Worm (Caenorhabditis elegans): ENCODE data around the gene unc-42.
A peak's percentile ranks its signal among the peaks of the same experiment; 100 is the strongest.

ce11 chrV:9729462-9730162 lies 39.6 kb downstream of the unc-42 start, which contains the start of the genes aagr-3 and drap-1:
- TF ChIP-seq ama-1 (optimal IDR thresholded peaks at IDR 0.05) (no peak), hlh-15 (tag; optimal IDR thresholded peaks at IDR 0.05) (no peak), ztf-16 (tag; optimal IDR thresholded peaks at IDR 0.05) (no peak), che-1 (tag; optimal IDR thresholded peaks at IDR 0.05) (no peak), ceh-14 (tag; optimal IDR thresholded peaks at IDR 0.05) (no peak), nhr-11 (tag; optimal IDR thresholded peaks at IDR 0.05) (no peak), hlh-30 (tag; optimal IDR thresholded peaks at IDR 0.05; ENCODE audit: insufficient read depth) (no peak), ceh-22 (tag; optimal IDR thresholded peaks at IDR 0.05) (no peak), sox-4 (tag; optimal IDR thresholded peaks at IDR 0.05) (no peak), nfya-1 (tag; optimal IDR thresholded peaks at IDR 0.05) (peak; percentile 45), ceh-2 (tag; optimal IDR thresholded peaks at IDR 0.05) (no peak), ceh-31 (tag; optimal IDR thresholded peaks at IDR 0.05) (peak; percentile 2)
